Fruit fly (Drosophila melanogaster) whole organism, embryonic: ENCODE measurements around the gene Ser.

Source experiments
- CG14014 ChIP-seq: fragments of 200-800 bp; sonication (Bioruptor generic); IDR thresholded peaks from 2 replicates; pipeline ENCODE4 v1.3.6; 2022; ENCODE audit warnings: missing biosample characterization, missing genetic modification characterization
- CG15073 ChIP-seq: fragments of 200-800 bp; sonication (Bioruptor generic); optimal IDR thresholded peaks from 2 replicates; lab custom pipeline; 2016; ENCODE audit warnings: missing biosample characterization, missing genetic modification characterization
- CG18476 ChIP-seq: fragments of 200-800 bp; sonication (Bioruptor generic); optimal IDR thresholded peaks from 2 replicates; lab custom pipeline; 2016; ENCODE audit warnings: missing biosample characterization, mild to moderate bottlenecking, missing genetic modification characterization
- CG31441 ChIP-seq: fragments of 200-800 bp; sonication (Bioruptor generic); IDR thresholded peaks from 2 replicates; pipeline ENCODE4 v1.3.6; 2022; ENCODE audit warnings: missing biosample characterization, missing genetic modification characterization
- Dip3 ChIP-seq: fragments of 200-800 bp; sonication (Bioruptor generic); optimal IDR thresholded peaks from 3 replicates; lab custom pipeline; 2016; ENCODE audit warnings: missing biosample characterization, missing genetic modification characterization
- cad ChIP-seq: fragments of >200 bp; optimal IDR thresholded peaks from 2 replicates; lab custom pipeline; 2017; ENCODE audit warnings: missing biosample characterization, missing genetic modification characterization
- caup ChIP-seq: fragments of 200-800 bp; sonication (Bioruptor generic); optimal IDR thresholded peaks from 3 replicates; lab custom pipeline; 2017; ENCODE audit warnings: missing biosample characterization, mild to moderate bottlenecking, missing genetic modification characterization, moderate library complexity; ENCODE audit not compliant: severe bottlenecking
- esg ChIP-seq: fragments of 200-800 bp; sonication (Bioruptor generic); conservative IDR thresholded peaks from 2 replicates; pipeline ENCODE4 v1.3.6; 2022; ENCODE audit warnings: missing biosample characterization, missing genetic modification characterization
- her ChIP-seq: fragments of 200-800 bp; sonication (Bioruptor generic); optimal IDR thresholded peaks from 2 replicates; lab custom pipeline; 2016; ENCODE audit warnings: missing biosample characterization, missing genetic modification characterization
- psq ChIP-seq: fragments of 200-800 bp; sonication (Bioruptor generic); optimal IDR thresholded peaks from 2 replicates; lab custom pipeline; 2017; ENCODE audit warnings: missing biosample characterization, missing genetic modification characterization
- rib ChIP-seq: fragments of 200-800 bp; sonication (Bioruptor generic); IDR thresholded peaks from 2 replicates; pipeline ENCODE4 v1.3.6; 2022; ENCODE audit warnings: missing biosample characterization, missing genetic modification characterization

DNA sequence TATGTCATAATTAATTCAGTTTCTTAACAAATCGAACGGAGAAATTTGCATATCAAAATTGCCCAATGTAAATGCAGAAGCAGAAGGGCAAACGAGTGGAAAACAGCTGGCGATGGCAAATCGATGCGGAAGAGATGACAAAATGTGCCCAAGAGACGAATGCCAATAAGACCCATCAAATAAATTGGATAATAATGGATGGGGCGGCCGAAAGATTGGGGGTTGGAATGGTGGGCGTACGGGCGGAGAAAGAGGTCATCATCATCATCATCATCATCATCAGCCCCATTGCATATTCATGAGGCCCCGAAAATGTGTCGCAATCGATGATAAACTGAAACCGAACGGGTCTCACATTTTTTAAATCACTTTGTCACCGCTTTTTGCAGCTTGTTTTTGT, 60.1 kb downstream of the Ser start:
- TF ChIP-seq CG15073 (GFP tag; lab: Kevin White, UChicago) (no peak), cad (no peak), rib (no peak), CG14014 (GFP tag; lab: Robert Waterston, UW) (no peak), psq (GFP tag; lab: Kevin White, UChicago) (no peak), CG31441 (GFP tag; lab: Robert Waterston, UW) (no peak), her (no peak), esg (GFP tag; lab: Robert Waterston, UW) (no peak), Dip3 (GFP tag; lab: Kevin White, UChicago) (no peak), CG18476 (no peak), caup (GFP tag; lab: Kevin White, UChicago) (no peak)
